Fruit fly (Drosophila melanogaster) whole organism, adult: ENCODE measurements around the gene mab-21.

ENCODE experiments used
- CG11617 ChIP-seq: fragments of 200-800 bp; sonication (Bioruptor generic); optimal IDR thresholded peaks from 2 replicates; lab custom pipeline; 2017; ENCODE audit warnings: mild to moderate bottlenecking, missing biosample characterization, missing genetic modification reagents, missing genetic modification characterization
- CG12768 ChIP-seq: fragments of 200-800 bp; sonication (Bioruptor generic); optimal IDR thresholded peaks from 2 replicates; lab custom pipeline; 2017; ENCODE audit warnings: missing biosample characterization, missing genetic modification characterization, mild to moderate bottlenecking, moderate library complexity, missing genetic modification reagents
- CG14711 ChIP-seq: fragments of 200-800 bp; sonication (Bioruptor generic); optimal IDR thresholded peaks from 2 replicates; lab custom pipeline; 2018; ENCODE audit warnings: missing biosample characterization, mild to moderate bottlenecking, missing genetic modification characterization, moderate library complexity
- CG1620 ChIP-seq: fragments of 200-800 bp; sonication (Bioruptor generic); optimal IDR thresholded peaks from 2 replicates; lab custom pipeline; 2016; ENCODE audit warnings: missing biosample characterization, missing genetic modification characterization
- CG33017 ChIP-seq: fragments of 200-800 bp; sonication (Bioruptor generic); optimal IDR thresholded peaks from 2 replicates; lab custom pipeline; 2018; ENCODE audit warnings: missing biosample characterization, mild to moderate bottlenecking, missing genetic modification characterization, moderate library complexity
- CG5204 ChIP-seq: fragments of 200-800 bp; sonication (Bioruptor generic); optimal IDR thresholded peaks from 2 replicates; lab custom pipeline; 2016; ENCODE audit warnings: missing biosample characterization, missing genetic modification characterization
- CG7045 ChIP-seq: fragments of 200-800 bp; sonication (Bioruptor generic); optimal IDR thresholded peaks from 2 replicates; lab custom pipeline; 2017; ENCODE audit warnings: missing biosample characterization, mild to moderate bottlenecking, missing genetic modification characterization
- CG7101 ChIP-seq: fragments of 200-800 bp; sonication (Bioruptor generic); optimal IDR thresholded peaks from 2 replicates; lab custom pipeline; 2018; ENCODE audit warnings: missing biosample characterization, mild to moderate bottlenecking, missing genetic modification characterization, moderate library complexity
- Clk ChIP-seq: fragments of 200-800 bp; sonication (Bioruptor generic); optimal IDR thresholded peaks from 2 replicates; lab custom pipeline; 2017; ENCODE audit warnings: missing biosample characterization, missing genetic modification characterization
- Crg-1 ChIP-seq: fragments of 200-800 bp; sonication (Bioruptor generic); optimal IDR thresholded peaks from 2 replicates; lab custom pipeline; 2016; ENCODE audit warnings: missing biosample characterization, missing genetic modification characterization
- Mnt ChIP-seq: fragments of 200-800 bp; sonication (Bioruptor generic); optimal IDR thresholded peaks from 2 replicates; lab custom pipeline; 2016; ENCODE audit warnings: missing biosample characterization, mild to moderate bottlenecking, missing genetic modification characterization
- bab1 ChIP-seq: fragments of 200-800 bp; sonication (Bioruptor generic); optimal IDR thresholded peaks from 3 replicates; lab custom pipeline; 2019; ENCODE audit warnings: missing biosample characterization, mild to moderate bottlenecking, missing genetic modification characterization, moderate library complexity
- cic ChIP-seq: fragments of 200-800 bp; sonication (Bioruptor generic); optimal IDR thresholded peaks from 2 replicates; lab custom pipeline; 2017; ENCODE audit warnings: missing biosample characterization, mild to moderate bottlenecking, missing genetic modification characterization, moderate library complexity
- cnc ChIP-seq, 2 experiments: fragments of >200 bp; optimal IDR thresholded peaks; 2 replicates each; lab custom pipeline; 2017
- kay ChIP-seq: fragments of 200-800 bp; sonication (Bioruptor generic); peaks from one replicate; lab custom pipeline; 2016; ENCODE audit warnings: missing biosample characterization, missing genetic modification characterization, borderline replicate concordance
- ovo ChIP-seq: fragments of 200-800 bp; sonication (Bioruptor generic); optimal IDR thresholded peaks from 2 replicates; lab custom pipeline; 2016; ENCODE audit warnings: missing biosample characterization, missing genetic modification characterization
- pad ChIP-seq: fragments of 200-800 bp; sonication (Bioruptor generic); optimal IDR thresholded peaks from 3 replicates; lab custom pipeline; 2017; ENCODE audit warnings: missing biosample characterization, missing genetic modification characterization, mild to moderate bottlenecking, moderate library complexity, missing genetic modification reagents
- tj ChIP-seq: fragments of 200-800 bp; sonication (Bioruptor generic); optimal IDR thresholded peaks from 3 replicates; lab custom pipeline; 2017; ENCODE audit warnings: missing biosample characterization, mild to moderate bottlenecking, missing genetic modification characterization, moderate library complexity
- toe ChIP-seq: fragments of 200-800 bp; sonication (Bioruptor generic); optimal IDR thresholded peaks from 2 replicates; lab custom pipeline; 2016; ENCODE audit warnings: missing biosample characterization, missing genetic modification characterization

The mab-21 gene

DNA sequence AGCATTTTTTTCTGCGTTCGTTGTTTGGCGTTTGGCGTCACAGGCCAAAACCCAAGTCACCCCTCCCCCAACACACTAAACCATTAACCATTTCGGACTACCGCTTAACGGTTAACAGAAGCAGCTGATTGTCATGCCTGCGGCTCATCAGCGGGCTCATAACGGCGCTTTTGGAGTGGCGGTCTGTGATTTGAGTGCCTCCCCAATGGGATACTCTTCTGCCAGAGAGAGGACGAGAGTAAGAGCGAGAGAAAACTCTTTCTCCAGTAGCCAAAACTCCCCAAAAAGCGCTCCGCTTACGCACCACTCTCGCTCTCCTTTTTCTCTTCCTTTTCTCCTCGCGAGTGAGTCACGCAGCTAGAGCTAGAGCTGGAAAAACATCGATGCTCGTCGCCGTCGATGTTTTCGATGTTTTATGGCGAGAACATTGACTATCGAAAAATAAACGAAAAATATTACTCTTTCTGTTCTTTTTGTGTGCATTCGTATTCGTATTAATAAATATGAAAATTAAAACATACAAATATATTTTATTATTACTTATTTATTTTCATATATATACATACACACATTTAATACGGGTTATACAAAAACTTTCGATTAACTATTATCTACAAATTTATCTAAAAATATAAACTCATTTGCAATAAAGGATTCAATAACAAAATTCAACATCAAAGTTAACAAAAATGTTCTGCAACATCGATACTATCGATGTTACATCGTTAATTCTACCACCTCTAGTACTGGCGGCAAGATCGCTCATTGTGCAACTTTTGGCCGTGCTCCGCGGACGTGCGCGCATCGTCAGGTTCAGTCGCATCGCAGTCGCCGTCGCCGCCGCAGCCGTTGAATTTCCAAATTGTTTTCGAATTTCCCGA, 47.2 kb downstream of the mab-21 start, which contains the start of gene Grip:
TSS of gene Grip (plus strand) at position 763 of the 881 bp plus-strand sequence.
- TF ChIP-seq CG1620 (GFP tag; lab: Kevin White, UChicago) (no peak), bab1 (GFP tag; lab: Kevin White, UChicago) (no peak), CG11617 (no peak), tj (GFP tag; lab: Kevin White, UChicago) (no peak), ovo (GFP tag; lab: Kevin White, UChicago) (peak; percentile 53), cnc (optimal IDR thresholded peaks at IDR 0.05; lab: Kevin White, UChicago) (no peak), CG33017 (no peak), CG12768 (no peak), pad (peak; percentile 20), CG14711 (tag; lab: Kevin White, UChicago) (no peak), Crg-1 (GFP tag; lab: Kevin White, UChicago) (no peak), Mnt (GFP tag; lab: Kevin White, UChicago) (no peak), toe (GFP tag; lab: Kevin White, UChicago) (no peak), cic (GFP tag; lab: Kevin White, UChicago) (no peak), CG7045 (no peak), CG7101 (tag; lab: Kevin White, UChicago) (no peak), kay (GFP tag; lab: Kevin White, UChicago) (no peak), CG5204 (no peak)

- TF ChIP-seq Clk (GFP tag; lab: Kevin White, UChicago) (no peak), bab1 (GFP tag; lab: Kevin White, UChicago) (no peak), pad (peak; percentile 76), ovo (GFP tag; lab: Kevin White, UChicago) (peak; percentile 90), CG5204 (no peak), Mnt (GFP tag; lab: Kevin White, UChicago) (no peak), Crg-1 (GFP tag; lab: Kevin White, UChicago) (no peak), CG33017 (no peak), CG12768 (no peak)
Observed at dm6 chrX:5964169-5964686, 48.8 kb downstream of the mab-21 start.
